Worm (Caenorhabditis elegans): ENCODE data around the gene cpg-7.

Gene cpg-7

ce11 chrII:14122065-14122464, 13.0 kb upstream of the cpg-7 start, which contains the start of gene K09E4.4:
Gene K09E4.4, minus strand, starts transcription at chrII:14122165.
- TF ChIP-seq B0310.2 (tag; optimal IDR thresholded peaks at IDR 0.05) (no peak), hmbx-1 (tag; optimal IDR thresholded peaks at IDR 0.05) (no peak), tbx-11 (GFP tag; IDR thresholded peaks at IDR 0.05) (no peak), ama-1 (optimal IDR thresholded peaks at IDR 0.05) (no peak), tbx-37 (GFP tag; conservative IDR thresholded peaks at IDR 0.05) (no peak), hmg-4 (GFP tag; optimal IDR thresholded peaks at IDR 0.05) (no peak), hnd-1 (tag; optimal IDR thresholded peaks at IDR 0.05) (no peak), ets-7 (tag; optimal IDR thresholded peaks at IDR 0.05) (no peak), flt-1 (GFP tag; IDR thresholded peaks at IDR 0.05) (no peak), sea-1 (GFP tag; conservative IDR thresholded peaks at IDR 0.05) (no peak), F13C5.2 (tag; optimal IDR thresholded peaks at IDR 0.05) (no peak)

DNA sequence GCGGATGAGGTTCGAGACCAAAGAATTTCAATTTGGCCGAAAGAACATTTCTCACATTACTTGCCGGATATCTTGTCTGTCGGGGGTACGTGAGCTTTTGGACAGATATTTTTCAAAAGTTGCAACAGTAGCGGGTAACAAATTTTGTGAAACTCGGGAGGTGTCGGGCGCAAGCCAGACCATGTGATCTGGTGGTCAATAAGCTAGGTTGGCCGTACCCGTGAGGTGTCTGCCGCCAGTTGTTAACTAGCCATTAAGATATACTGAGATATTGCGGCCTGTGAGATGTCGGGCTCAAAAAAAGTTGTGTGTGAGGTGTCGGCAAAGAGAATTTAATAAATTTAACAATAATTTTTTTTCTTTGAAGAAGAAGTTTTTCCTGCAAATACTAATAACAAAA, 9.4 kb upstream of the cpg-7 start:
- TF ChIP-seq hmbx-1 (tag; optimal IDR thresholded peaks at IDR 0.05) (no peak), ceh-36 (tag; optimal IDR thresholded peaks at IDR 0.05) (no peak), ets-7 (tag; optimal IDR thresholded peaks at IDR 0.05) (no peak), B0310.2 (tag; optimal IDR thresholded peaks at IDR 0.05) (no peak), scrt-1 (GFP tag; IDR thresholded peaks at IDR 0.05) (no peak), sea-1 (GFP tag; conservative IDR thresholded peaks at IDR 0.05) (no peak), flt-1 (GFP tag; IDR thresholded peaks at IDR 0.05) (no peak), hnd-1 (tag; optimal IDR thresholded peaks at IDR 0.05) (no peak)

DNA sequence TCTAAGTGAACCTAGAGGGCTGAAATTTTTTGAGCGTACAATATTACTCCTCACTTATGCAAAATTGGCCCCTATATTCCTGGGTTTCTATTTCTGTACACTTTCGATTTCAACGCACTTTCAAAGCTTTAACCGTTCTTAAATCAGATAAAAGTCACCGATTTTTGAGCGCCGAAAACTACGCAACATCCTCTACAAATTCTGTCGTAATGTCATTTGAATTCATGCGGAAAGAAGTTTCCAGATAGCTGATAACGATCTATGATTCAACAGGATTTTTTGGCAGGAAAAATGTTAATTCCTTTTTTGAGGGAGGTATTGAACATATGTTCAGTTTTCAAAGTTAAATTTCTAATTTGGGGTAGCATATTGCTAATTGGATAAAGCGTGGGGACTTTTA, 3.8 kb upstream of the cpg-7 start:
- TF ChIP-seq flt-1 (GFP tag; IDR thresholded peaks at IDR 0.05) (no peak), tra-4 (tag; optimal IDR thresholded peaks at IDR 0.05) (no peak), hnd-1 (tag; optimal IDR thresholded peaks at IDR 0.05) (no peak), tbx-37 (GFP tag; conservative IDR thresholded peaks at IDR 0.05) (no peak), aly-1 (tag; optimal IDR thresholded peaks at IDR 0.05) (no peak), hmbx-1 (tag; optimal IDR thresholded peaks at IDR 0.05) (no peak), scrt-1 (GFP tag; IDR thresholded peaks at IDR 0.05) (no peak), hmg-4 (GFP tag; optimal IDR thresholded peaks at IDR 0.05) (no peak), sea-1 (GFP tag; conservative IDR thresholded peaks at IDR 0.05) (no peak)

ce11 chrII:14106164-14106563, 2.9 kb downstream of the cpg-7 start:
- TF ChIP-seq tbx-11 (GFP tag; IDR thresholded peaks at IDR 0.05), result no peak
- no peak for TF ChIP-seq ets-7 (tag; optimal IDR thresholded peaks at IDR 0.05)
- no peak for TF ChIP-seq flt-1 (GFP tag; IDR thresholded peaks at IDR 0.05)
- no peak for TF ChIP-seq sea-1 (GFP tag; conservative IDR thresholded peaks at IDR 0.05)
- TF ChIP-seq pes-1 (GFP tag; IDR thresholded peaks at IDR 0.05), result no peak
- TF ChIP-seq aly-1 (tag; optimal IDR thresholded peaks at IDR 0.05), result no peak
- no peak for TF ChIP-seq tbx-37 (GFP tag; conservative IDR thresholded peaks at IDR 0.05)
- no peak for TF ChIP-seq hmbx-1 (tag; optimal IDR thresholded peaks at IDR 0.05)

ce11 chrII:14104470-14104869, 4.6 kb downstream of the cpg-7 start, which contains the start of gene gur-4:
Gene gur-4, plus strand, starts transcription at chrII:14104770.
- no peak for TF ChIP-seq F13C5.2 (tag; optimal IDR thresholded peaks at IDR 0.05)
- no peak for TF ChIP-seq ceh-36 (tag; optimal IDR thresholded peaks at IDR 0.05)
- TF ChIP-seq tbx-37 (GFP tag; conservative IDR thresholded peaks at IDR 0.05), result no peak
- TF ChIP-seq pes-1 (GFP tag; IDR thresholded peaks at IDR 0.05), result no peak
- TF ChIP-seq tbx-11 (GFP tag; IDR thresholded peaks at IDR 0.05), result no peak
- TF ChIP-seq B0310.2 (tag; optimal IDR thresholded peaks at IDR 0.05), result no peak

- no peak for TF ChIP-seq ceh-36 (tag; optimal IDR thresholded peaks at IDR 0.05)
- TF ChIP-seq ets-7 (tag; optimal IDR thresholded peaks at IDR 0.05), result no peak
- no peak for TF ChIP-seq ama-1 (optimal IDR thresholded peaks at IDR 0.05)
Measured at ce11 chrII:14102112-14102511, 6.9 kb downstream of the cpg-7 start.

DNA sequence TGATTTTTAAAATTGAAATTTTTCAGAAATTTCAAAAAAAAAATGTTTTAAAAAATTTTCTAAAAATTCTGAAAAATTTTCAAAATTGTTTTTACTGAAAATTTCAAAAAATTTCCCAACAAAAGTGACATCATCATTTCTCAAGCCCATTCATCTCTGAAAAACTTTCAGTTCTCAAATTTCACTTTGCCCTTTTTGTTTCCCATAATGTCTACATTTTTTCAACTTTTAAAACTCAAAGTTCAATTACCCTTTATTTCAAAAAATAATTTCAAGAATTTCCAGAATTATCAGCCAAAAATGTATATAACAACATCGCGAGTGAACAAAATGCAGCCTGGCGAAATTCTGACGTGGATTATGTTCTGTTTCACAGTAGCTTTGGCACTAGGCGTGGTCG, 8.1 kb downstream of the cpg-7 start, which contains the start of gene bkip-1:
Gene bkip-1, plus strand, starts transcription at position 301 of the 400 bp plus-strand sequence.
- TF ChIP-seq hnd-1 (tag; optimal IDR thresholded peaks at IDR 0.05) (no peak), F13C5.2 (tag; optimal IDR thresholded peaks at IDR 0.05) (no peak), ceh-13 (GFP tag; optimal IDR thresholded peaks at IDR 0.05) (no peak), aly-1 (tag; optimal IDR thresholded peaks at IDR 0.05) (no peak), ceh-36 (tag; optimal IDR thresholded peaks at IDR 0.05) (no peak), flt-1 (GFP tag; IDR thresholded peaks at IDR 0.05) (no peak), pes-1 (GFP tag; IDR thresholded peaks at IDR 0.05) (no peak), sea-1 (GFP tag; conservative IDR thresholded peaks at IDR 0.05) (no peak)

- no peak for TF ChIP-seq ets-7 (tag; optimal IDR thresholded peaks at IDR 0.05)
- TF ChIP-seq tra-4 (tag; optimal IDR thresholded peaks at IDR 0.05), result no peak
- no peak for TF ChIP-seq hnd-1 (tag; optimal IDR thresholded peaks at IDR 0.05)
- no peak for TF ChIP-seq flt-1 (GFP tag; IDR thresholded peaks at IDR 0.05)
- no peak for TF ChIP-seq scrt-1 (GFP tag; IDR thresholded peaks at IDR 0.05)
Measured at ce11 chrII:14098348-14098747, 10.7 kb downstream of the cpg-7 start.

ce11 chrII:14097518-14097917, 11.5 kb downstream of the cpg-7 start, which contains the start of gene Y39G8C.2:
Gene Y39G8C.2, minus strand, starts transcription at chrII:14097618.
- no peak for TF ChIP-seq hmbx-1 (tag; optimal IDR thresholded peaks at IDR 0.05)
- no peak for TF ChIP-seq aly-1 (tag; optimal IDR thresholded peaks at IDR 0.05)
- no peak for TF ChIP-seq hmg-4 (GFP tag; optimal IDR thresholded peaks at IDR 0.05)
- no peak for TF ChIP-seq flt-1 (GFP tag; IDR thresholded peaks at IDR 0.05)
- TF ChIP-seq ceh-13 (GFP tag; optimal IDR thresholded peaks at IDR 0.05), result no peak
- TF ChIP-seq hnd-1 (tag; optimal IDR thresholded peaks at IDR 0.05), result no peak
- no peak for TF ChIP-seq B0310.2 (tag; optimal IDR thresholded peaks at IDR 0.05)
- no peak for TF ChIP-seq F13C5.2 (tag; optimal IDR thresholded peaks at IDR 0.05)
- no peak for TF ChIP-seq tbx-11 (GFP tag; IDR thresholded peaks at IDR 0.05)
- TF ChIP-seq pes-1 (GFP tag; IDR thresholded peaks at IDR 0.05), result no peak
- no peak for TF ChIP-seq sea-1 (GFP tag; conservative IDR thresholded peaks at IDR 0.05)
- TF ChIP-seq ets-7 (tag; optimal IDR thresholded peaks at IDR 0.05), result no peak
